Fruit fly (Drosophila melanogaster) whole organism, pupa: Measurements from ENCODE around the gene Anp.

Source experiments
- CG4496 ChIP-seq: fragments of 200-800 bp; sonication (Bioruptor generic); IDR thresholded peaks from 3 replicates; pipeline ENCODE4 v1.3.6; 2022; ENCODE audit warnings: missing biosample characterization, missing genetic modification characterization
- EcR ChIP-seq: fragments of 200-800 bp; sonication (Bioruptor generic); optimal IDR thresholded peaks from 3 replicates; lab custom pipeline; 2019; ENCODE audit warnings: missing biosample characterization, missing genetic modification characterization, mild to moderate bottlenecking, moderate library complexity, missing genetic modification reagents
- fd96Ca ChIP-seq: fragments of 200-800 bp; sonication (Bioruptor generic); IDR thresholded peaks from 3 replicates; pipeline ENCODE4 v1.3.6; 2022; ENCODE audit warnings: missing biosample characterization, missing genetic modification characterization
- rn ChIP-seq: fragments of 200-800 bp; sonication (Bioruptor generic); IDR thresholded peaks from 2 replicates; pipeline ENCODE4 v1.3.6; 2022; ENCODE audit warnings: missing biosample characterization, missing genetic modification characterization

- TF ChIP-seq rn (GFP tag; lab: Robert Waterston, UW) (no peak), EcR (no peak), fd96Ca (GFP tag; lab: Robert Waterston, UW) (no peak), CG4496 (no peak)
Observed at dm6 chr3R:30208011-30208410, 1.7 kb upstream of the Anp start.
